Fruit fly (Drosophila melanogaster) Kc167 (cell line): Measurements from ENCODE around the gene CG17124.

ENCODE experiments used
- Myc ChIP-seq: fragments of >200 bp; optimal IDR thresholded peaks from 2 replicates; lab custom pipeline; 2017; ENCODE audit warnings: missing external identifiers
- Sin3A ChIP-seq: fragments of >200 bp; optimal IDR thresholded peaks from 2 replicates; lab custom pipeline; 2018; ENCODE audit warnings: missing external identifiers
- h ChIP-seq: fragments of >200 bp; optimal IDR thresholded peaks from 3 replicates; lab custom pipeline; 2018; ENCODE audit warnings: missing external identifiers
- insv ChIP-seq: fragments of >200 bp; optimal IDR thresholded peaks from 3 replicates; lab custom pipeline; 2018; ENCODE audit warnings: missing external identifiers
- psq ChIP-seq: fragments of >200 bp; optimal IDR thresholded peaks from 2 replicates; lab custom pipeline; 2017; ENCODE audit warnings: missing external identifiers
- ttk ChIP-seq: sonication (Bioruptor generic); optimal IDR thresholded peaks from 2 replicates; lab custom pipeline; 2017; ENCODE audit warnings: missing external identifiers

CG17124 gene

DNA sequence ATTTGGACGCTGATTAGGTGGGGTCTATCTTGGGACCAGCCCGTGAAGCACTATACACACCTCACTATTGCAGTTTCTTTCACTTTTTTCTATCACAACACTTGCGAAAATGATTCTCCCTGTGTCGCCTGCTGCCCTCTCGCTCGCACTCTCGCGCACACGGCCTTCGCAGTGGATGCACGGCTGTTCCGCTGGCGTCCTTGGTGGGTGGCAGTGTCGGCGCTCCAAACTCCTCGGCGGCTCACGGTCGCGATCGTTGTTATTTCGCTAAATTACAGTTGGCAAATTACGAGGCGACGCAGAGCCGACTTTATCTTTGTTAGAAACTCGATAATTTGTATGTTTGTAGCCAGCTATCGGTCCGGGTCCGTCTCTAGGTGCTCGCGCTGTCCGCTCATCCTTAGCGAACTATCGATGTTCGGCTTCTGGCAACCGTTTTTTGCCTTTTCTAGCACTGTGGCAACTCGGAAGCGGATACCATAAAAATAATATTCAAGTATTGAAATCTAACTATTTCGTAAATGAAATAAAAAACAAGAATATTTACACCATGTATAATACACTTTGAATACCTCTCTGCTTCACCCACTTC is 11.6 kb upstream of the CG17124 start, which contains the start of gene Ubc2:
TSS of gene Ubc2 (minus strand) at position 410 of the 592 bp plus-strand sequence.
- TF ChIP-seq Sin3A (lab: Kevin White, UChicago), result no peak
- no peak for TF ChIP-seq insv
- TF ChIP-seq psq (lab: Kevin White, UChicago), result no peak
- no peak for TF ChIP-seq h (lab: Kevin White, UChicago)
- TF ChIP-seq ttk, result no peak
- TF ChIP-seq Myc (lab: Kevin White, UChicago), result no peak

DNA sequence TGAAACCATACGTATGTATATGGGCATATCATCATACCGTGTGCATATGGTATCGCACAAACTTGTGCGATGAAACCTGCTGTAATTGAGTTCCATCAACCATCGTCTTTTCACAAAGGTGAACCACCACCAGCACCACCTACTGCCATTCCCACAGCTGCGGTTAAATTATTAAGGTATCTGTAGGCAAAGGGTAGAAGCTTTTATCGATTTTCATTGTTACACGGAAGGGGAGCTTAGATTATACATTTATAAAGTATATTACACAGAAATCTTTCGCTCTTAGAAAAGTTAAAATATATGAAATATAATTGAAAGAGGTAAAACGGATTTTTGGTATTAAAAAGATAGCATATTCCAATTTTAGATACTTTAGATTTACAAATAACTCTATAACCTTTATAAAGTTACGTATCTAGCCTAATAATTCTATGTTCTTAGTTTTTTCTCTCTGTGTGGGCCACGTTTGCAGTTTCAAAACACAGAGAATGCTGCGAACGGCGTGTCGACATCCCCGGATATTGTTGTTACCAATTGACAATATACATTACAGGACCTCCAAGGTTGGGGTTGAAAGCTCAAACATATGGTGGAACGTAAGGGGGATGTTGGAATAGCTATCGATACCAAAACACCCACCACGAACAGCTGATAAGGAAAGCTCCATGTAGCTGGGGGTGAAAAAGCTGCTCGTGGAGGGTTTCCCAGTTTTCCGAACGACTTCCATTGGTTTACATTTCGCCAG is 4.5 kb upstream of the CG17124 start, which contains the start of gene CG6495:
TSS of gene CG6495 (plus strand) at position 695 of the 745 bp plus-strand sequence.
- TF ChIP-seq Myc (lab: Kevin White, UChicago), result no peak
- no peak for TF ChIP-seq psq (lab: Kevin White, UChicago)
- TF ChIP-seq h (lab: Kevin White, UChicago), result no peak
- TF ChIP-seq insv, result no peak

dm6 chr2L:10759624-10760023 is 3.5 kb upstream of the CG17124 start:
- no peak for TF ChIP-seq Sin3A (lab: Kevin White, UChicago)
- TF ChIP-seq Myc (lab: Kevin White, UChicago), result no peak
- no peak for TF ChIP-seq ttk
- TF ChIP-seq psq (lab: Kevin White, UChicago), result no peak
- TF ChIP-seq h (lab: Kevin White, UChicago), result no peak
- TF ChIP-seq insv, result no peak

dm6 chr2L:10757038-10757685 is 1.0 kb upstream of the CG17124 start:
- TF ChIP-seq psq (lab: Kevin White, UChicago) (no peak), h (lab: Kevin White, UChicago) (no peak), ttk (no peak), Myc (lab: Kevin White, UChicago) (no peak), Sin3A (lab: Kevin White, UChicago) (no peak), insv (no peak)

dm6 chr2L:10754599-10754998 is 1.5 kb downstream of the CG17124 start:
- no peak for TF ChIP-seq h (lab: Kevin White, UChicago)
- TF ChIP-seq ttk, result no peak
- TF ChIP-seq Sin3A (lab: Kevin White, UChicago), result no peak
- no peak for TF ChIP-seq Myc (lab: Kevin White, UChicago)
- no peak for TF ChIP-seq psq (lab: Kevin White, UChicago)
- TF ChIP-seq insv, result no peak

dm6 chr2L:10753618-10754017 is 2.5 kb downstream of the CG17124 start:
- TF ChIP-seq ttk, result no peak
- no peak for TF ChIP-seq h (lab: Kevin White, UChicago)
- no peak for TF ChIP-seq Myc (lab: Kevin White, UChicago)
- no peak for TF ChIP-seq Sin3A (lab: Kevin White, UChicago)
- no peak for TF ChIP-seq insv
- no peak for TF ChIP-seq psq (lab: Kevin White, UChicago)

- TF ChIP-seq ttk (no peak), h (lab: Kevin White, UChicago) (no peak), Sin3A (lab: Kevin White, UChicago) (no peak), psq (lab: Kevin White, UChicago) (no peak), insv (no peak), Myc (lab: Kevin White, UChicago) (no peak)
Observed at dm6 chr2L:10752668-10753067, 3.5 kb downstream of the CG17124 start.

dm6 chr2L:10751879-10752620 is 4.1 kb downstream of the CG17124 start:
- no peak for TF ChIP-seq ttk
- no peak for TF ChIP-seq insv
- TF ChIP-seq h (lab: Kevin White, UChicago), result no peak
- TF ChIP-seq Sin3A (lab: Kevin White, UChicago), result no peak
- no peak for TF ChIP-seq Myc (lab: Kevin White, UChicago)
- TF ChIP-seq psq (lab: Kevin White, UChicago), result no peak

DNA sequence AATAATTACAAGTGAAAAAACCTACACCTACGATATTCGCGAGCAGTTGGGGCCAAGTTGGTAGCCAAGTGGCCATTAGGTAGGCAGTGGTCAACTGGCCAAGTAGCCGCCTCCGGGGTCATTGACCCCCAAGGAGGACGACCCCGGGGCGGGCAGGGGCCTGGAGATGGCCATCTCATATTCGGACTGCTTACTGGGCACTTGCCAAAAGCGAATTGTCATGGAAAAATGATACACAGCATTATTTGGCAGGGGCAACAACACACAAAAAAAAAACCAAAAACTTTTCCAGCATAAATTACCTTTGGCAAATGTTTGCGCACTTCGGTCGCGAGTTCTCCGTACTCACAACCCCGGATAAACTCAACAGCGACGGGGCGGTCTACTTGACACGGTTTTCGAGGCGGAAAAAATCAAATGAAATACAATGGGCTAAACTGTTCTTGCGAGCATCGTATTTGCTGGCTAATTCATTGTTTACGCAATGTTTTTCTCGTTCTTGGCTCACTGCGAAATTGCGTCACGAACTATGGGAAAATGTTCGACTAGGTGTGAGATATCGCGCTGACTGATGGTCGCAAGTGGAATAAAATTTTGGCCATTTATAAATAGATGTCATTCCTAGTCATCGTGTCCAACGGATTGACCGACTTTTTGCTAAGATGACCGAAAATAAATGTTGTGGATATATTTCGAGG is 5.1 kb downstream of the CG17124 start:
- TF ChIP-seq ttk (no peak), psq (lab: Kevin White, UChicago) (no peak), Sin3A (lab: Kevin White, UChicago) (no peak), Myc (lab: Kevin White, UChicago) (no peak), insv (no peak), h (lab: Kevin White, UChicago) (no peak)

dm6 chr2L:10749607-10750467 is 6.3 kb downstream of the CG17124 start:
- TF ChIP-seq insv (no peak), psq (lab: Kevin White, UChicago) (no peak), Myc (lab: Kevin White, UChicago) (no peak), h (lab: Kevin White, UChicago) (no peak)
